Fruit fly (Drosophila melanogaster) whole organism: ENCODE measurements around the gene CG6287.

Experiments
- pan ChIP-seq: fragments of >200 bp; optimal IDR thresholded peaks from 2 replicates; lab custom pipeline; 2017
- psq ChIP-seq: fragments of >200 bp; optimal IDR thresholded peaks from 2 replicates; lab custom pipeline; 2017

- TF ChIP-seq pan (lab: Kevin White, UChicago) = no peak
- no peak for TF ChIP-seq psq (lab: Kevin White, UChicago)
These were observed 41.8 kb downstream of the CG6287 start, which contains the start of gene Gr32a for dm6 chr2L:11113714-11114113.
